Worm (Caenorhabditis elegans): ENCODE measurements around the gene F45G2.7.

ce11 chrIII:13458978-13459596 is 24.8 kb upstream of the F45G2.7 start, which contains the start of gene tag-164:
- TF ChIP-seq Y53G8AR.9 (GFP tag; conservative IDR thresholded peaks at IDR 0.05) (no peak), dpff-1 (tag; optimal IDR thresholded peaks at IDR 0.05) (no peak), Y79H2A.3 (GFP tag; conservative IDR thresholded peaks at IDR 0.05) (no peak), hmg-1.2 (GFP tag; IDR thresholded peaks at IDR 0.05) (no peak), dpl-1 (GFP tag; optimal IDR thresholded peaks at IDR 0.05) (no peak), ama-1 (optimal IDR thresholded peaks at IDR 0.05) (no peak), ama-1 (GFP tag; optimal IDR thresholded peaks at IDR 0.05) (no peak), bed-1 (GFP tag; IDR thresholded peaks at IDR 0.05) (no peak), snpc-4 (GFP tag; optimal IDR thresholded peaks at IDR 0.05) (no peak), snpc-4 (tag; optimal IDR thresholded peaks at IDR 0.05) (no peak), efl-1 (GFP tag; optimal IDR thresholded peaks at IDR 0.05) (no peak), F52B5.7 (tag; optimal IDR thresholded peaks at IDR 0.05) (no peak)

All from whole organism, young adult.